Fruit fly (Drosophila melanogaster) whole organism, prepupa: ENCODE data around the gene Rtca.

Experiments
- Blimp-1 ChIP-seq: fragments of 200-800 bp; sonication (Bioruptor generic); optimal IDR thresholded peaks from 3 replicates; lab custom pipeline; 2017; ENCODE audit warnings: missing biosample characterization, missing genetic modification characterization, mild to moderate bottlenecking, moderate library complexity, missing genetic modification reagents
- CG10631 ChIP-seq: fragments of 200-800 bp; sonication (Bioruptor generic); optimal IDR thresholded peaks from 2 replicates; lab custom pipeline; 2016; ENCODE audit warnings: missing biosample characterization, missing genetic modification characterization
- CG10669 ChIP-seq: fragments of 200-800 bp; sonication (Bioruptor generic); optimal IDR thresholded peaks from 3 replicates; lab custom pipeline; 2018; ENCODE audit warnings: missing biosample characterization, mild to moderate bottlenecking, missing genetic modification characterization, moderate library complexity
- CG11294 ChIP-seq: fragments of 200-800 bp; sonication (Bioruptor generic); IDR thresholded peaks from 2 replicates; pipeline ENCODE4 v1.3.6; 2022; ENCODE audit warnings: missing biosample characterization, missing genetic modification characterization
- CG11762 ChIP-seq: fragments of 200-800 bp; sonication (Bioruptor generic); optimal IDR thresholded peaks from 3 replicates; lab custom pipeline; 2016; ENCODE audit warnings: missing biosample characterization, missing genetic modification characterization; ENCODE audit not compliant: insufficient read depth
- CG11902 ChIP-seq: fragments of 200-800 bp; sonication (Bioruptor generic); optimal IDR thresholded peaks from 3 replicates; lab custom pipeline; 2016; ENCODE audit warnings: missing biosample characterization, missing genetic modification characterization
- CG1621 ChIP-seq: fragments of 200-800 bp; sonication (Bioruptor generic); optimal IDR thresholded peaks from 3 replicates; lab custom pipeline; 2018; ENCODE audit warnings: missing biosample characterization, mild to moderate bottlenecking, missing genetic modification characterization
- CG16779 ChIP-seq: fragments of 200-800 bp; sonication (Bioruptor generic); optimal IDR thresholded peaks from 3 replicates; lab custom pipeline; 2017; ENCODE audit warnings: missing biosample characterization, mild to moderate bottlenecking, missing genetic modification characterization
- CG3032 ChIP-seq: fragments of 200-800 bp; optimal IDR thresholded peaks from 2 replicates; lab custom pipeline; 2019; ENCODE audit warnings: missing biosample characterization, mild to moderate bottlenecking, missing genetic modification characterization, moderate library complexity
- CG31627 ChIP-seq: fragments of 200-800 bp; sonication (Bioruptor generic); optimal IDR thresholded peaks from 3 replicates; lab custom pipeline; 2016; ENCODE audit warnings: missing biosample characterization, missing genetic modification characterization
- CG32006 ChIP-seq: fragments of 200-800 bp; sonication (Bioruptor generic); optimal IDR thresholded peaks from 3 replicates; lab custom pipeline; 2017; ENCODE audit warnings: missing biosample characterization, mild to moderate bottlenecking, missing genetic modification characterization
- CG34406 ChIP-seq: fragments of 200-800 bp; sonication (Bioruptor generic); optimal IDR thresholded peaks from 3 replicates; lab custom pipeline; 2016; ENCODE audit warnings: missing biosample characterization, missing genetic modification characterization
- CG3919 ChIP-seq: fragments of 200-800 bp; sonication (Bioruptor generic); optimal IDR thresholded peaks from 3 replicates; lab custom pipeline; 2016; ENCODE audit warnings: missing biosample characterization, missing genetic modification characterization
- CG4318 ChIP-seq: fragments of 200-800 bp; sonication (Bioruptor generic); optimal IDR thresholded peaks from 3 replicates; lab custom pipeline; 2017; ENCODE audit warnings: missing biosample characterization, mild to moderate bottlenecking, missing genetic modification characterization
- CG6163 ChIP-seq: fragments of 200-800 bp; sonication (Bioruptor generic); IDR thresholded peaks from 3 replicates; pipeline ENCODE4 v1.3.6; 2022; ENCODE audit warnings: missing biosample characterization, missing genetic modification characterization
- CG6276 ChIP-seq: fragments of 200-800 bp; sonication (Bioruptor generic); optimal IDR thresholded peaks from 2 replicates; lab custom pipeline; 2017; ENCODE audit warnings: missing biosample characterization, mild to moderate bottlenecking, missing genetic modification characterization
- CG6792 ChIP-seq: fragments of 200-800 bp; sonication (Bioruptor generic); optimal IDR thresholded peaks from 3 replicates; lab custom pipeline; 2016; ENCODE audit warnings: missing biosample characterization, missing genetic modification characterization
- CG6808 ChIP-seq: fragments of 200-800 bp; sonication (Bioruptor generic); optimal IDR thresholded peaks from 3 replicates; lab custom pipeline; 2017; ENCODE audit warnings: missing biosample characterization, missing genetic modification characterization, mild to moderate bottlenecking, moderate library complexity, missing genetic modification reagents
- CG6854 ChIP-seq: fragments of 200-800 bp; sonication (Bioruptor generic); optimal IDR thresholded peaks from 2 replicates; lab custom pipeline; 2017; ENCODE audit warnings: missing biosample characterization, mild to moderate bottlenecking, missing genetic modification characterization
- CG8119 ChIP-seq: fragments of 200-800 bp; sonication (Bioruptor generic); IDR thresholded peaks from 3 replicates; pipeline ENCODE4 v1.3.6; 2022; ENCODE audit warnings: missing biosample characterization, missing genetic modification characterization
- CG8319 ChIP-seq: fragments of 200-800 bp; sonication (Bioruptor generic); optimal IDR thresholded peaks from 3 replicates; lab custom pipeline; 2016; ENCODE audit warnings: missing biosample characterization, missing genetic modification characterization
- CG8632 ChIP-seq: fragments of 200-800 bp; sonication (Bioruptor generic); optimal IDR thresholded peaks from 3 replicates; lab custom pipeline; 2016; ENCODE audit warnings: missing biosample characterization, missing genetic modification characterization
- CG9139 ChIP-seq: fragments of 200-800 bp; sonication (Bioruptor generic); optimal IDR thresholded peaks from 3 replicates; lab custom pipeline; 2017; ENCODE audit warnings: missing biosample characterization, mild to moderate bottlenecking, missing genetic modification characterization
- Eip75B ChIP-seq: fragments of 200-800 bp; sonication (Bioruptor generic); optimal IDR thresholded peaks from 3 replicates; lab custom pipeline; 2016; ENCODE audit warnings: missing biosample characterization, missing genetic modification characterization
- Eip78C ChIP-seq: fragments of 200-800 bp; sonication (Bioruptor generic); peaks from one replicate; lab custom pipeline; 2016; ENCODE audit warnings: missing biosample characterization, missing genetic modification characterization
- Ets21C ChIP-seq: fragments of 200-800 bp; sonication (Bioruptor generic); optimal IDR thresholded peaks from 3 replicates; lab custom pipeline; 2016; ENCODE audit warnings: missing biosample characterization, missing genetic modification characterization
- Ets96B ChIP-seq: fragments of 200-800 bp; optimal IDR thresholded peaks from 2 replicates; lab custom pipeline; 2019; ENCODE audit warnings: missing biosample characterization, mild to moderate bottlenecking, missing genetic modification characterization, moderate library complexity
- Gug ChIP-seq: fragments of 200-800 bp; sonication (Bioruptor generic); IDR thresholded peaks from 2 replicates; pipeline ENCODE4 v1.3.6; 2022; ENCODE audit warnings: missing biosample characterization, missing genetic modification characterization
- Hr38 ChIP-seq: sonication (Bioruptor generic); optimal IDR thresholded peaks from 2 replicates; lab custom pipeline; 2016; ENCODE audit warnings: missing biosample characterization, missing genetic modification characterization
- Lpt ChIP-seq: fragments of 200-800 bp; sonication (Bioruptor generic); optimal IDR thresholded peaks from 3 replicates; lab custom pipeline; 2016; ENCODE audit warnings: missing biosample characterization, missing genetic modification characterization
- Met ChIP-seq: fragments of 200-800 bp; sonication (Bioruptor generic); optimal IDR thresholded peaks from 3 replicates; lab custom pipeline; 2016; ENCODE audit warnings: missing biosample characterization, missing genetic modification characterization
- Smox ChIP-seq: fragments of 200-800 bp; sonication (Bioruptor generic); optimal IDR thresholded peaks from 3 replicates; lab custom pipeline; 2016; ENCODE audit warnings: missing biosample characterization, missing genetic modification characterization
- Sox102F ChIP-seq: fragments of 200-800 bp; sonication (Bioruptor generic); optimal IDR thresholded peaks from 2 replicates; lab custom pipeline; 2016; ENCODE audit warnings: missing biosample characterization, mild to moderate bottlenecking, missing genetic modification characterization
- Sox14 ChIP-seq: fragments of 200-800 bp; sonication (Bioruptor generic); optimal IDR thresholded peaks from 3 replicates; lab custom pipeline; 2016; ENCODE audit warnings: missing biosample characterization, missing genetic modification characterization
- Sox15 ChIP-seq: fragments of 200-800 bp; sonication (Bioruptor generic); optimal IDR thresholded peaks from 3 replicates; lab custom pipeline; 2016; ENCODE audit warnings: missing biosample characterization, missing genetic modification characterization
- achi ChIP-seq: fragments of 200-800 bp; sonication (Bioruptor generic); optimal IDR thresholded peaks from 3 replicates; lab custom pipeline; 2016; ENCODE audit warnings: missing biosample characterization, missing genetic modification characterization
- cyc ChIP-seq: fragments of 200-800 bp; sonication (Bioruptor generic); optimal IDR thresholded peaks from 3 replicates; lab custom pipeline; 2016; ENCODE audit warnings: missing biosample characterization, missing genetic modification characterization
- dac ChIP-seq: fragments of 200-800 bp; sonication (Bioruptor generic); optimal IDR thresholded peaks from 2 replicates; lab custom pipeline; 2017; ENCODE audit warnings: missing biosample characterization, mild to moderate bottlenecking, missing genetic modification characterization
- esn ChIP-seq: fragments of 200-800 bp; sonication (Bioruptor generic); optimal IDR thresholded peaks from 2 replicates; lab custom pipeline; 2016; ENCODE audit warnings: missing biosample characterization, mild to moderate bottlenecking, missing genetic modification characterization, moderate library complexity
- fd85E ChIP-seq: fragments of 200-800 bp; sonication (Bioruptor generic); optimal IDR thresholded peaks from 3 replicates; lab custom pipeline; 2016; ENCODE audit warnings: missing biosample characterization, missing genetic modification characterization
- lz ChIP-seq: fragments of 200-800 bp; sonication (Bioruptor generic); optimal IDR thresholded peaks from 3 replicates; lab custom pipeline; 2016; ENCODE audit warnings: missing biosample characterization, missing genetic modification characterization
- net ChIP-seq: fragments of 200-800 bp; sonication (Bioruptor generic); optimal IDR thresholded peaks from 3 replicates; lab custom pipeline; 2016; ENCODE audit warnings: missing biosample characterization, missing genetic modification characterization
- pdm3 ChIP-seq: fragments of 200-800 bp; sonication (Bioruptor generic); optimal IDR thresholded peaks from 3 replicates; lab custom pipeline; 2016; ENCODE audit warnings: missing biosample characterization, missing genetic modification characterization
- salr ChIP-seq, 2 experiments: fragments of 200-800 bp; sonication (Bioruptor generic); optimal IDR thresholded peaks; 3 replicates each; lab custom pipeline; 2016 to 2018; ENCODE audit warnings: missing biosample characterization in 2 of 2, missing genetic modification characterization in 2 of 2, mild to moderate bottlenecking in 1 of 2
- spab ChIP-seq: fragments of 200-800 bp; sonication (Bioruptor generic); optimal IDR thresholded peaks from 2 replicates; lab custom pipeline; 2017; ENCODE audit warnings: missing biosample characterization, mild to moderate bottlenecking, missing genetic modification characterization, missing genetic modification reagents
- ss ChIP-seq, 2 experiments: fragments of 200-800 bp; sonication (Bioruptor generic); optimal IDR thresholded peaks; 2 replicates in 1 of 2; 3 replicates in 1 of 2; lab custom pipeline; 2017 to 2018; ENCODE audit warnings: mild to moderate bottlenecking in 2 of 2, missing biosample characterization in 2 of 2, missing genetic modification characterization in 2 of 2, moderate library complexity in 1 of 2
- svp ChIP-seq: fragments of 200-800 bp; sonication (Bioruptor generic); peaks from one replicate; lab custom pipeline; 2016; ENCODE audit warnings: missing biosample characterization, missing genetic modification characterization
- topi ChIP-seq: fragments of 200-800 bp; sonication (Bioruptor generic); optimal IDR thresholded peaks from 3 replicates; lab custom pipeline; 2016; ENCODE audit warnings: missing biosample characterization, missing genetic modification characterization

Gene Rtca

dm6 chrX:2050070-2050899 is 21.9 kb upstream of the Rtca start, which contains the start of gene moody (continued):
- TF ChIP-seq CG16779 (tag; lab: Kevin White, UChicago) (peak; percentile 95), CG4318 (peak; percentile 93), CG10631 (GFP tag; lab: Kevin White, UChicago) (peak; percentile 84), CG34406 (peak; percentile 90), svp (peak; percentile 99), Gug (peak; percentile 95), Eip75B (GFP tag; lab: Kevin White, UChicago) (peak; percentile 93), CG6792 (GFP tag; lab: Kevin White, UChicago) (peak; percentile 96), salr (GFP tag; optimal IDR thresholded peaks at IDR 0.05; lab: Kevin White, UChicago) (peak; percentile 84 to 85), Met (GFP tag; lab: Kevin White, UChicago) (peak; percentile 91), Smox (GFP tag; lab: Kevin White, UChicago) (peak; percentile 92), achi (GFP tag; lab: Kevin White, UChicago) (peak; percentile 93), CG31627 (peak; percentile 92), CG11294 (peak; percentile 95), CG32006 (GFP tag; lab: Kevin White, UChicago) (peak; percentile 94), Ets21C (GFP tag; lab: Kevin White, UChicago) (peak; percentile 89), CG3032 (tag; lab: Kevin White, UChicago) (peak; percentile 87), CG11902 (peak; percentile 94), CG9139 (GFP tag; lab: Kevin White, UChicago) (peak; percentile 83), ss (GFP tag; optimal IDR thresholded peaks at IDR 0.05; lab: Kevin White, UChicago) (peak; percentile 88 to 92), cyc (GFP tag; lab: Kevin White, UChicago) (peak; percentile 95), esn (GFP tag; lab: Kevin White, UChicago) (peak; percentile 93), CG8119 (GFP tag; lab: Robert Waterston, UW) (peak; percentile 94), Eip78C (peak; percentile 97), CG3919 (GFP tag; lab: Kevin White, UChicago) (peak; percentile 96), CG6854 (GFP tag; lab: Kevin White, UChicago) (peak; percentile 80), dac (GFP tag; lab: Kevin White, UChicago) (peak; percentile 97), CG8632 (GFP tag; lab: Kevin White, UChicago) (peak; percentile 90), Lpt (GFP tag; lab: Kevin White, UChicago) (peak; percentile 92), Sox15 (GFP tag; lab: Kevin White, UChicago) (peak; percentile 90), fd85E (GFP tag; lab: Kevin White, UChicago) (peak; percentile 83), topi (GFP tag; lab: Kevin White, UChicago) (peak; percentile 91), CG11762 (GFP tag; lab: Kevin White, UChicago) (peak; percentile 82), CG10669 (GFP tag; lab: Kevin White, UChicago) (peak; percentile 90), CG6808 (GFP tag; lab: Kevin White, UChicago) (peak; percentile 89), CG6163 (GFP tag; lab: Robert Waterston, UW) (peak; percentile 99), CG1621 (tag; lab: Kevin White, UChicago) (peak; percentile 91), Hr38 (peak; percentile 86), Sox102F (GFP tag; lab: Kevin White, UChicago) (peak; percentile 92)

- TF ChIP-seq CG8119 (GFP tag; lab: Robert Waterston, UW) = 0 out of 3 replicates have a peak, but pooled peaks have one; percentile 29
- TF ChIP-seq lz (GFP tag; lab: Kevin White, UChicago) = peak; percentile 1
- TF ChIP-seq CG3919 (GFP tag; lab: Kevin White, UChicago) = peak; percentile 20
- TF ChIP-seq CG6854 (GFP tag; lab: Kevin White, UChicago) = peak; percentile 40
- peak; percentile 29; the same call in 1 of the 3 replicates for TF ChIP-seq CG6163 (GFP tag; lab: Robert Waterston, UW)
- peak; percentile 37 for TF ChIP-seq CG16779 (tag; lab: Kevin White, UChicago)
- TF ChIP-seq CG32006 (GFP tag; lab: Kevin White, UChicago) = peak; percentile 67
- peak; percentile 3 for TF ChIP-seq cyc (GFP tag; lab: Kevin White, UChicago)
- no peak for TF ChIP-seq spab (GFP tag; lab: Kevin White, UChicago)
- TF ChIP-seq pdm3 (GFP tag; lab: Kevin White, UChicago) = no peak
- peak; percentile 8 for TF ChIP-seq net (GFP tag; lab: Kevin White, UChicago)
- peak; percentile 56 for TF ChIP-seq CG6276 (GFP tag; lab: Kevin White, UChicago)
- TF ChIP-seq CG3032 (tag; lab: Kevin White, UChicago) = peak; percentile 12
- peak; percentile 11 for TF ChIP-seq dac (GFP tag; lab: Kevin White, UChicago)
- peak; percentile 3 for TF ChIP-seq Ets96B (tag; lab: Kevin White, UChicago)
- no peak for TF ChIP-seq Blimp-1 (GFP tag; lab: Kevin White, UChicago)
- no peak for TF ChIP-seq CG8632 (GFP tag; lab: Kevin White, UChicago)
- TF ChIP-seq Eip78C = peak; percentile 72
- peak; percentile 4 for TF ChIP-seq Sox14 (GFP tag; lab: Kevin White, UChicago)
- TF ChIP-seq Smox (GFP tag; lab: Kevin White, UChicago) = no peak
- TF ChIP-seq CG8319 (GFP tag; lab: Kevin White, UChicago) = no peak
These were observed 11.1 kb upstream of the Rtca start for dm6 chrX:2061119-2061518.
